Worm (Caenorhabditis elegans): ENCODE results near the gene Y94H6A.5.

Gene Y94H6A.5

ce11 chrIV:2663953-2664900 lies 39.5 kb downstream of the Y94H6A.5 start, which contains the start of gene Y69A2AR.31:
Gene Y69A2AR.31 (minus strand): TSS chrIV:2664003.
- no peak for TF ChIP-seq ceh-36 (tag; optimal IDR thresholded peaks at IDR 0.05)

ce11 chrIV:2658733-2659132 lies 45.0 kb downstream of the Y94H6A.5 start:
- TF ChIP-seq hmg-4 (GFP tag; optimal IDR thresholded peaks at IDR 0.05) (no peak), aly-1 (tag; optimal IDR thresholded peaks at IDR 0.05) (no peak), scrt-1 (GFP tag; IDR thresholded peaks at IDR 0.05) (no peak), hmbx-1 (tag; optimal IDR thresholded peaks at IDR 0.05) (no peak), F13C5.2 (tag; optimal IDR thresholded peaks at IDR 0.05) (no peak), pes-1 (GFP tag; IDR thresholded peaks at IDR 0.05) (0 out of 2 replicates have a peak, but pooled peaks have one; percentile 54), sea-1 (GFP tag; conservative IDR thresholded peaks at IDR 0.05) (no peak), flt-1 (GFP tag; IDR thresholded peaks at IDR 0.05) (no peak)

ce11 chrIV:2657307-2657706 lies 46.5 kb downstream of the Y94H6A.5 start:
- TF ChIP-seq hmg-4 (GFP tag; optimal IDR thresholded peaks at IDR 0.05) (no peak), tbx-11 (GFP tag; IDR thresholded peaks at IDR 0.05) (peak; percentile 55; the same call in 1 of the 2 replicates), flt-1 (GFP tag; IDR thresholded peaks at IDR 0.05) (peak; percentile 77), ceh-13 (GFP tag; optimal IDR thresholded peaks at IDR 0.05) (no peak), scrt-1 (GFP tag; IDR thresholded peaks at IDR 0.05) (peak; percentile 32; the same call in 1 of the 2 replicates), ets-7 (tag; optimal IDR thresholded peaks at IDR 0.05) (no peak), sea-1 (GFP tag; conservative IDR thresholded peaks at IDR 0.05) (peak; percentile 54; the same call in 1 of the 2 replicates), ceh-36 (tag; optimal IDR thresholded peaks at IDR 0.05) (no peak), pes-1 (GFP tag; IDR thresholded peaks at IDR 0.05) (peak; percentile 82), aly-1 (tag; optimal IDR thresholded peaks at IDR 0.05) (peak; percentile 37), tbx-37 (GFP tag; conservative IDR thresholded peaks at IDR 0.05) (0 out of 2 replicates have a peak, but pooled peaks have one; percentile 20), tra-4 (tag; optimal IDR thresholded peaks at IDR 0.05) (no peak), B0310.2 (tag; optimal IDR thresholded peaks at IDR 0.05) (peak; percentile 35), ama-1 (optimal IDR thresholded peaks at IDR 0.05) (no peak), hmbx-1 (tag; optimal IDR thresholded peaks at IDR 0.05) (no peak), hnd-1 (tag; optimal IDR thresholded peaks at IDR 0.05) (no peak)

ce11 chrIV:2656400-2657139 lies 47.2 kb downstream of the Y94H6A.5 start:
- no peak for TF ChIP-seq tbx-37 (GFP tag; conservative IDR thresholded peaks at IDR 0.05)
- peak; percentile 16; the same call in 1 of the 2 replicates for TF ChIP-seq pes-1 (GFP tag; IDR thresholded peaks at IDR 0.05)

ce11 chrIV:2654965-2655364 lies 48.8 kb downstream of the Y94H6A.5 start:
- TF ChIP-seq pes-1 (GFP tag; IDR thresholded peaks at IDR 0.05) (no peak), B0310.2 (tag; optimal IDR thresholded peaks at IDR 0.05) (no peak), ceh-36 (tag; optimal IDR thresholded peaks at IDR 0.05) (no peak), hmbx-1 (tag; optimal IDR thresholded peaks at IDR 0.05) (no peak), F13C5.2 (tag; optimal IDR thresholded peaks at IDR 0.05) (no peak), sea-1 (GFP tag; conservative IDR thresholded peaks at IDR 0.05) (no peak), tbx-11 (GFP tag; IDR thresholded peaks at IDR 0.05) (no peak), aly-1 (tag; optimal IDR thresholded peaks at IDR 0.05) (no peak), hnd-1 (tag; optimal IDR thresholded peaks at IDR 0.05) (no peak), hmg-4 (GFP tag; optimal IDR thresholded peaks at IDR 0.05) (no peak), ceh-13 (GFP tag; optimal IDR thresholded peaks at IDR 0.05) (no peak), flt-1 (GFP tag; IDR thresholded peaks at IDR 0.05) (no peak), tbx-37 (GFP tag; conservative IDR thresholded peaks at IDR 0.05) (no peak), tra-4 (tag; optimal IDR thresholded peaks at IDR 0.05) (no peak), ama-1 (optimal IDR thresholded peaks at IDR 0.05) (no peak), ets-7 (tag; optimal IDR thresholded peaks at IDR 0.05) (no peak), scrt-1 (GFP tag; IDR thresholded peaks at IDR 0.05) (no peak)

ce11 chrIV:2650031-2650430 lies 53.7 kb downstream of the Y94H6A.5 start:
- TF ChIP-seq pes-1 (GFP tag; IDR thresholded peaks at IDR 0.05) (no peak), hmbx-1 (tag; optimal IDR thresholded peaks at IDR 0.05) (no peak), flt-1 (GFP tag; IDR thresholded peaks at IDR 0.05) (no peak), F13C5.2 (tag; optimal IDR thresholded peaks at IDR 0.05) (no peak), B0310.2 (tag; optimal IDR thresholded peaks at IDR 0.05) (no peak)

DNA sequence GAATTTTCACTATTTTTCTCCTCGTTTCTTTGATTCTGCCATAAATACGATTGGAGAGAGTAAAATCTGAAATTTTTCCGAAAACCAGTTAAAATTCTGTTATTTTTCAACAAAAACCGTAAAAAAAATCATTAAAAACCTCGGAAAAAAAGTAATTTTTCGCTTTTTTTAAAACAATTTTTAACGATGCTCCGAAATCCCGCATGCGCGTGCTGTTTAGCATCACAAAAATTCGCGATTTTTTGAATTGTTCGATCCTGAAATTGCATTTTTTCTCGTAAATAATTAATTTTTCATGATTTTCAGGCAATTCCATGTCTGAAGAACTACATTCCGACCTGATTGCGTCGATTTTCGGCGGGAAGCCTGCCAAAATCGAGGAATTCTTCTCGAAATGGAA lies 61.1 kb downstream of the Y94H6A.5 start, which contains the start of gene ric-8:
Gene ric-8 (plus strand): TSS at position 301 of the 400 bp plus-strand sequence.
- TF ChIP-seq ama-1 (optimal IDR thresholded peaks at IDR 0.05) = no peak
- no peak for TF ChIP-seq F13C5.2 (tag; optimal IDR thresholded peaks at IDR 0.05)
- TF ChIP-seq hmbx-1 (tag; optimal IDR thresholded peaks at IDR 0.05) = no peak
- TF ChIP-seq hnd-1 (tag; optimal IDR thresholded peaks at IDR 0.05) = no peak
- no peak for TF ChIP-seq tbx-11 (GFP tag; IDR thresholded peaks at IDR 0.05)
- TF ChIP-seq ceh-13 (GFP tag; optimal IDR thresholded peaks at IDR 0.05) = no peak
- TF ChIP-seq pes-1 (GFP tag; IDR thresholded peaks at IDR 0.05) = no peak
- no peak for TF ChIP-seq ets-7 (tag; optimal IDR thresholded peaks at IDR 0.05)
- TF ChIP-seq B0310.2 (tag; optimal IDR thresholded peaks at IDR 0.05) = no peak
- TF ChIP-seq scrt-1 (GFP tag; IDR thresholded peaks at IDR 0.05) = no peak
- no peak for TF ChIP-seq aly-1 (tag; optimal IDR thresholded peaks at IDR 0.05)
- no peak for TF ChIP-seq tbx-37 (GFP tag; conservative IDR thresholded peaks at IDR 0.05)
- TF ChIP-seq tra-4 (tag; optimal IDR thresholded peaks at IDR 0.05) = no peak
- TF ChIP-seq flt-1 (GFP tag; IDR thresholded peaks at IDR 0.05) = no peak
- TF ChIP-seq hmg-4 (GFP tag; optimal IDR thresholded peaks at IDR 0.05) = no peak
